Worm (Caenorhabditis elegans): ENCODE measurements around the gene bbs-5.

- no peak for TF ChIP-seq zag-1 (tag; optimal IDR thresholded peaks at IDR 0.05)
- no peak for TF ChIP-seq nhr-6 (tag; optimal IDR thresholded peaks at IDR 0.05)
- TF ChIP-seq nhr-12 (tag; optimal IDR thresholded peaks at IDR 0.05) = no peak
- no peak for TF ChIP-seq mab-5 (tag; optimal IDR thresholded peaks at IDR 0.05)
- no peak for TF ChIP-seq egl-27 (tag; optimal IDR thresholded peaks at IDR 0.05)
- no peak for TF ChIP-seq nhr-11 (tag; optimal IDR thresholded peaks at IDR 0.05)
- no peak for TF ChIP-seq sma-9 (GFP tag; optimal IDR thresholded peaks at IDR 0.05)
- no peak for TF ChIP-seq sma-9 (tag; optimal IDR thresholded peaks at IDR 0.05)
- TF ChIP-seq unc-62 (GFP tag; optimal IDR thresholded peaks at IDR 0.05) = no peak
These were observed 13.0 kb downstream of the bbs-5 start, which contains the start of the genes div-1 and cor-1 for ce11 chrIII:10248441-10249137.
